Worm (Caenorhabditis elegans): ENCODE measurements around the gene cnp-3.

DNA sequence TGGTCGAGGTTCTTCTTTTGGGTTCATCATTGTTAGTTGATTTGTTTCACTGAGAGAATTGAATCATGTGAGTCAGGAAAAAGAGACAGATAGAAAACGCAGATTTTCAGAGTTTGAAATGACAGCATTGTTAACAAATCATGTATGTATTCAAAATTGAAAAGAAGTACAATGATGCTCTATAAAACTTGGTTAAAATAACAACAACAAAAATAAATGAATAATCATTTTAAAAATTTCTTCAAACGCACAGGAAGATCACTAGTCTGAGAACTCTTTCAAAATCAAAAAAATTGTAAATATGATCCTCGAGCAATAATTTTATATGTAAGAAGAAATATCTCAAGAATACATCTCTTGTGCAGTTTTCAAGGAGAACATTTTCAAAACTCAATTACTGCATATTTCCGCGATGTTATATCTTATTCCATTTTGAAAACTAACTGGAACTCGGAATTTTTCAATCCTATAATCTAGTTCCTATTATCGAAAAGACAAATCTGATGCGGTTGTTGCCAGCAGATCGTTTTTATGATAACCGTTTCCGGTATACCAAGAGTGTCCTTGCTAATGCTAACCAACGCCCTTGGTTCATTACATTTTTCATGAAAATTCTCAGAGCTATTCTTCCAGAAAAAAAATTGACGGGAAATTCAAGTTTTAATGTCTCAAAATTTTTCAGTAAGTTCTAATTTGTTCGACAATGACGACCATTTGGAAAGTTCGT, 41.2 kb downstream of the cnp-3 start, which contains the start of gene lido-1:
- TF ChIP-seq aly-2 (tag; optimal IDR thresholded peaks at IDR 0.05): no peak
- no peak for TF ChIP-seq fkh-10 (GFP tag; optimal IDR thresholded peaks at IDR 0.05)
- TF ChIP-seq elt-2 (tag; optimal IDR thresholded peaks at IDR 0.05): no peak
- no peak for TF ChIP-seq ama-1 (optimal IDR thresholded peaks at IDR 0.05)
- no peak for TF ChIP-seq zag-1 (tag; optimal IDR thresholded peaks at IDR 0.05)
- TF ChIP-seq nfya-1 (tag; optimal IDR thresholded peaks at IDR 0.05; ENCODE audit: insufficient read depth): no peak
- TF ChIP-seq ceh-16 (tag; optimal IDR thresholded peaks at IDR 0.05): no peak
- TF ChIP-seq nhr-76 (tag; optimal IDR thresholded peaks at IDR 0.05): no peak
